Fruit fly (Drosophila melanogaster) whole organism, wandering third instar larva: Measurements from ENCODE around the gene CG14543.

ENCODE experiments used
- CrebA ChIP-seq: fragments of 200-800 bp; sonication (Bioruptor generic); optimal IDR thresholded peaks from 2 replicates; lab custom pipeline; 2016; ENCODE audit warnings: missing biosample characterization, mild to moderate bottlenecking, missing genetic modification characterization, borderline replicate concordance
- Hr83 ChIP-seq: fragments of 200-300 bp; sonication (Bioruptor generic); optimal IDR thresholded peaks from 2 replicates; lab custom pipeline; 2016; ENCODE audit warnings: missing biosample characterization, mild to moderate bottlenecking, missing genetic modification characterization, moderate library complexity; ENCODE audit not compliant: poor library complexity, severe bottlenecking
- Vsx2 ChIP-seq: fragments of 200-300, 225-300 bp; sonication (Bioruptor generic); optimal IDR thresholded peaks from 2 replicates; lab custom pipeline; 2018; ENCODE audit warnings: missing biosample characterization, missing genetic modification characterization; ENCODE audit not compliant: partially characterized antibody
- br ChIP-seq: fragments of 200-800 bp; sonication (Bioruptor generic); optimal IDR thresholded peaks from 2 replicates; lab custom pipeline; 2016; ENCODE audit warnings: missing biosample characterization, missing genetic modification characterization
- dl ChIP-seq, 2 experiments: fragments of 175-275, 200-275 bp in 1 of 2; fragments of 200-275 bp in 1 of 2; sonication (Bioruptor generic); optimal IDR thresholded peaks; lab custom pipeline; 2018; ENCODE audit warnings: mild to moderate bottlenecking in 2 of 2, missing biosample characterization in 2 of 2, missing genetic modification characterization in 2 of 2, moderate library complexity in 2 of 2; ENCODE audit not compliant: partially characterized antibody in 2 of 2, insufficient read depth in 1 of 2
- fru ChIP-seq: fragments of 200-800 bp; sonication (Bioruptor generic); optimal IDR thresholded peaks from 3 replicates; lab custom pipeline; 2016; ENCODE audit warnings: missing biosample characterization, mild to moderate bottlenecking, missing genetic modification characterization
- h ChIP-seq: fragments of 200-800 bp; sonication (Bioruptor generic); optimal IDR thresholded peaks from 3 replicates; lab custom pipeline; 2016; ENCODE audit warnings: missing biosample characterization, mild to moderate bottlenecking, missing genetic modification characterization
- jim ChIP-seq: fragments of 175-275, 200-325 bp; sonication (Bioruptor generic); optimal IDR thresholded peaks from 2 replicates; lab custom pipeline; 2016; ENCODE audit warnings: missing biosample characterization, mild to moderate bottlenecking, missing genetic modification characterization
- lola ChIP-seq: fragments of >200 bp; optimal IDR thresholded peaks from 2 replicates; lab custom pipeline; 2017; ENCODE audit warnings: missing biosample characterization, missing genetic modification characterization
- sage ChIP-seq: fragments of 200-800 bp; sonication (Bioruptor generic); optimal IDR thresholded peaks from 2 replicates; lab custom pipeline; 2016; ENCODE audit warnings: missing biosample characterization, mild to moderate bottlenecking, missing genetic modification characterization

DNA sequence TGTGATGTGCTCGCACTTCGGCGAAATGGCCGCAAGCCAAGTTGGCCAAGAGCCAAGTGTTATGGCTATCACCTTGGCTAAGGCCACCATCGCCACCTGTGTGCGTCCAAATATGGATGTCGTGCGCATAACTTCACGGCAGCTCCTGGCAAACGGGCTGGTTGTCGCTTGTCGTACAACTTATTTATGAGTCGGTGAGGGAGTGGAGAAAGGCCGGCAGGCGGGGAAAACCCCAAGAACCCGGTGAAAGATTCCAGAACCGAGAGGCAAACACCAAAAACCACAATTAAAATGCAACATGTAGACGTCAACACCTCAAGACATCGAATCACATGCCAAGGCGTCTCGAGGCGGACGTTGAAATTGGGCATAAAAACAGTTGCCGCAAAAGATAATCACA is 44.1 kb upstream of the CG14543 start:
- TF ChIP-seq CrebA (GFP tag; lab: Kevin White, UChicago): no peak
- no peak for TF ChIP-seq Hr83 (GFP tag; lab: Kevin White, UChicago)
- TF ChIP-seq br (GFP tag; lab: Kevin White, UChicago): no peak
- TF ChIP-seq dl (GFP tag; optimal IDR thresholded peaks at IDR 0.05; lab: Kevin White, UChicago; ENCODE audit: insufficient read depth in 1 of 2, partially characterized antibody in 2 of 2): no peak
- TF ChIP-seq jim (GFP tag; lab: Kevin White, UChicago): no peak
- TF ChIP-seq sage: no peak
- no peak for TF ChIP-seq h
- no peak for TF ChIP-seq fru (GFP tag; lab: Kevin White, UChicago)
- TF ChIP-seq Vsx2: no peak
- TF ChIP-seq lola (GFP tag; lab: Kevin White, UChicago): no peak
